Fruit fly (Drosophila melanogaster) whole organism, prepupa: ENCODE data around the gene CG42588.

Experiments
- Blimp-1 ChIP-seq: fragments of 200-800 bp; sonication (Bioruptor generic); optimal IDR thresholded peaks from 3 replicates; lab custom pipeline; 2017; ENCODE audit warnings: missing biosample characterization, missing genetic modification characterization, mild to moderate bottlenecking, moderate library complexity, missing genetic modification reagents
- CG10631 ChIP-seq: fragments of 200-800 bp; sonication (Bioruptor generic); optimal IDR thresholded peaks from 2 replicates; lab custom pipeline; 2016; ENCODE audit warnings: missing biosample characterization, missing genetic modification characterization
- CG10669 ChIP-seq: fragments of 200-800 bp; sonication (Bioruptor generic); optimal IDR thresholded peaks from 3 replicates; lab custom pipeline; 2018; ENCODE audit warnings: missing biosample characterization, mild to moderate bottlenecking, missing genetic modification characterization, moderate library complexity
- CG11294 ChIP-seq: fragments of 200-800 bp; sonication (Bioruptor generic); IDR thresholded peaks from 2 replicates; pipeline ENCODE4 v1.3.6; 2022; ENCODE audit warnings: missing biosample characterization, missing genetic modification characterization
- CG11762 ChIP-seq: fragments of 200-800 bp; sonication (Bioruptor generic); optimal IDR thresholded peaks from 3 replicates; lab custom pipeline; 2016; ENCODE audit warnings: missing biosample characterization, missing genetic modification characterization; ENCODE audit not compliant: insufficient read depth
- CG15336 ChIP-seq: fragments of 200-800 bp; sonication (Bioruptor generic); IDR thresholded peaks from 2 replicates; pipeline ENCODE4 v1.3.6; 2022; ENCODE audit warnings: missing biosample characterization, missing genetic modification characterization
- CG1621 ChIP-seq: fragments of 200-800 bp; sonication (Bioruptor generic); optimal IDR thresholded peaks from 3 replicates; lab custom pipeline; 2018; ENCODE audit warnings: missing biosample characterization, mild to moderate bottlenecking, missing genetic modification characterization
- CG16779 ChIP-seq: fragments of 200-800 bp; sonication (Bioruptor generic); optimal IDR thresholded peaks from 3 replicates; lab custom pipeline; 2017; ENCODE audit warnings: missing biosample characterization, mild to moderate bottlenecking, missing genetic modification characterization
- CG3032 ChIP-seq: fragments of 200-800 bp; optimal IDR thresholded peaks from 2 replicates; lab custom pipeline; 2019; ENCODE audit warnings: missing biosample characterization, mild to moderate bottlenecking, missing genetic modification characterization, moderate library complexity
- CG31627 ChIP-seq: fragments of 200-800 bp; sonication (Bioruptor generic); optimal IDR thresholded peaks from 3 replicates; lab custom pipeline; 2016; ENCODE audit warnings: missing biosample characterization, missing genetic modification characterization
- CG32006 ChIP-seq: fragments of 200-800 bp; sonication (Bioruptor generic); optimal IDR thresholded peaks from 3 replicates; lab custom pipeline; 2017; ENCODE audit warnings: missing biosample characterization, mild to moderate bottlenecking, missing genetic modification characterization
- CG34406 ChIP-seq: fragments of 200-800 bp; sonication (Bioruptor generic); optimal IDR thresholded peaks from 3 replicates; lab custom pipeline; 2016; ENCODE audit warnings: missing biosample characterization, missing genetic modification characterization
- CG3919 ChIP-seq: fragments of 200-800 bp; sonication (Bioruptor generic); optimal IDR thresholded peaks from 3 replicates; lab custom pipeline; 2016; ENCODE audit warnings: missing biosample characterization, missing genetic modification characterization
- CG4318 ChIP-seq: fragments of 200-800 bp; sonication (Bioruptor generic); optimal IDR thresholded peaks from 3 replicates; lab custom pipeline; 2017; ENCODE audit warnings: missing biosample characterization, mild to moderate bottlenecking, missing genetic modification characterization
- CG6163 ChIP-seq: fragments of 200-800 bp; sonication (Bioruptor generic); IDR thresholded peaks from 3 replicates; pipeline ENCODE4 v1.3.6; 2022; ENCODE audit warnings: missing biosample characterization, missing genetic modification characterization
- CG6276 ChIP-seq: fragments of 200-800 bp; sonication (Bioruptor generic); optimal IDR thresholded peaks from 2 replicates; lab custom pipeline; 2017; ENCODE audit warnings: missing biosample characterization, mild to moderate bottlenecking, missing genetic modification characterization
- CG6808 ChIP-seq: fragments of 200-800 bp; sonication (Bioruptor generic); optimal IDR thresholded peaks from 3 replicates; lab custom pipeline; 2017; ENCODE audit warnings: missing biosample characterization, missing genetic modification characterization, mild to moderate bottlenecking, moderate library complexity, missing genetic modification reagents
- CG6854 ChIP-seq: fragments of 200-800 bp; sonication (Bioruptor generic); optimal IDR thresholded peaks from 2 replicates; lab custom pipeline; 2017; ENCODE audit warnings: missing biosample characterization, mild to moderate bottlenecking, missing genetic modification characterization
- CG7368 ChIP-seq: fragments of 200-800 bp; sonication (Bioruptor generic); optimal IDR thresholded peaks from 3 replicates; lab custom pipeline; 2016; ENCODE audit warnings: missing biosample characterization, missing genetic modification characterization
- CG8319 ChIP-seq: fragments of 200-800 bp; sonication (Bioruptor generic); optimal IDR thresholded peaks from 3 replicates; lab custom pipeline; 2016; ENCODE audit warnings: missing biosample characterization, missing genetic modification characterization
- CG8632 ChIP-seq: fragments of 200-800 bp; sonication (Bioruptor generic); optimal IDR thresholded peaks from 3 replicates; lab custom pipeline; 2016; ENCODE audit warnings: missing biosample characterization, missing genetic modification characterization
- CG9139 ChIP-seq: fragments of 200-800 bp; sonication (Bioruptor generic); optimal IDR thresholded peaks from 3 replicates; lab custom pipeline; 2017; ENCODE audit warnings: missing biosample characterization, mild to moderate bottlenecking, missing genetic modification characterization
- Eip75B ChIP-seq: fragments of 200-800 bp; sonication (Bioruptor generic); optimal IDR thresholded peaks from 3 replicates; lab custom pipeline; 2016; ENCODE audit warnings: missing biosample characterization, missing genetic modification characterization
- Eip78C ChIP-seq: fragments of 200-800 bp; sonication (Bioruptor generic); peaks from one replicate; lab custom pipeline; 2016; ENCODE audit warnings: missing biosample characterization, missing genetic modification characterization
- Eip93F ChIP-seq: fragments of 200-800 bp; sonication (Bioruptor generic); optimal IDR thresholded peaks from 2 replicates; lab custom pipeline; 2016; ENCODE audit warnings: missing biosample characterization, mild to moderate bottlenecking, missing genetic modification characterization
- Ets21C ChIP-seq: fragments of 200-800 bp; sonication (Bioruptor generic); optimal IDR thresholded peaks from 3 replicates; lab custom pipeline; 2016; ENCODE audit warnings: missing biosample characterization, missing genetic modification characterization
- Ets96B ChIP-seq: fragments of 200-800 bp; optimal IDR thresholded peaks from 2 replicates; lab custom pipeline; 2019; ENCODE audit warnings: missing biosample characterization, mild to moderate bottlenecking, missing genetic modification characterization, moderate library complexity
- Gug ChIP-seq: fragments of 200-800 bp; sonication (Bioruptor generic); IDR thresholded peaks from 2 replicates; pipeline ENCODE4 v1.3.6; 2022; ENCODE audit warnings: missing biosample characterization, missing genetic modification characterization
- Hr39 ChIP-seq: fragments of 200-800 bp; sonication (Bioruptor generic); optimal IDR thresholded peaks from 2 replicates; lab custom pipeline; 2016; ENCODE audit warnings: missing biosample characterization, missing genetic modification characterization
- Hr4 ChIP-seq: fragments of 200-800 bp; sonication (Bioruptor generic); optimal IDR thresholded peaks from 3 replicates; lab custom pipeline; 2016; ENCODE audit warnings: missing biosample characterization, missing genetic modification characterization
- Lpt ChIP-seq: fragments of 200-800 bp; sonication (Bioruptor generic); optimal IDR thresholded peaks from 3 replicates; lab custom pipeline; 2016; ENCODE audit warnings: missing biosample characterization, missing genetic modification characterization
- Met ChIP-seq: fragments of 200-800 bp; sonication (Bioruptor generic); optimal IDR thresholded peaks from 3 replicates; lab custom pipeline; 2016; ENCODE audit warnings: missing biosample characterization, missing genetic modification characterization
- Sox102F ChIP-seq: fragments of 200-800 bp; sonication (Bioruptor generic); optimal IDR thresholded peaks from 2 replicates; lab custom pipeline; 2016; ENCODE audit warnings: missing biosample characterization, mild to moderate bottlenecking, missing genetic modification characterization
- Sox14 ChIP-seq: fragments of 200-800 bp; sonication (Bioruptor generic); optimal IDR thresholded peaks from 3 replicates; lab custom pipeline; 2016; ENCODE audit warnings: missing biosample characterization, missing genetic modification characterization
- Sox15 ChIP-seq: fragments of 200-800 bp; sonication (Bioruptor generic); optimal IDR thresholded peaks from 3 replicates; lab custom pipeline; 2016; ENCODE audit warnings: missing biosample characterization, missing genetic modification characterization
- acj6 ChIP-seq: fragments of 200-800 bp; sonication (Bioruptor generic); optimal IDR thresholded peaks from 3 replicates; lab custom pipeline; 2016; ENCODE audit warnings: missing biosample characterization, missing genetic modification characterization
- dac ChIP-seq: fragments of 200-800 bp; sonication (Bioruptor generic); optimal IDR thresholded peaks from 2 replicates; lab custom pipeline; 2017; ENCODE audit warnings: missing biosample characterization, mild to moderate bottlenecking, missing genetic modification characterization
- dsx ChIP-seq: fragments of 200-800 bp; optimal IDR thresholded peaks from 3 replicates; lab custom pipeline; 2019; ENCODE audit warnings: missing biosample characterization, mild to moderate bottlenecking, missing genetic modification characterization, moderate library complexity; ENCODE audit not compliant: poor library complexity, severe bottlenecking
- eg ChIP-seq: fragments of 200-800 bp; sonication (Bioruptor generic); IDR thresholded peaks from 3 replicates; pipeline ENCODE4 v1.3.6; 2022; ENCODE audit warnings: missing biosample characterization, missing genetic modification characterization
- esn ChIP-seq: fragments of 200-800 bp; sonication (Bioruptor generic); optimal IDR thresholded peaks from 2 replicates; lab custom pipeline; 2016; ENCODE audit warnings: missing biosample characterization, mild to moderate bottlenecking, missing genetic modification characterization, moderate library complexity
- fd59A ChIP-seq: fragments of 200-800 bp; sonication (Bioruptor generic); optimal IDR thresholded peaks from 2 replicates; lab custom pipeline; 2017; ENCODE audit warnings: missing biosample characterization, mild to moderate bottlenecking, missing genetic modification characterization, missing genetic modification reagents
- fkh ChIP-seq: fragments of 200-800 bp; sonication (Bioruptor generic); optimal IDR thresholded peaks from 3 replicates; lab custom pipeline; 2017; ENCODE audit warnings: missing biosample characterization, mild to moderate bottlenecking, missing genetic modification characterization, moderate library complexity
- lz ChIP-seq: fragments of 200-800 bp; sonication (Bioruptor generic); optimal IDR thresholded peaks from 3 replicates; lab custom pipeline; 2016; ENCODE audit warnings: missing biosample characterization, missing genetic modification characterization
- net ChIP-seq: fragments of 200-800 bp; sonication (Bioruptor generic); optimal IDR thresholded peaks from 3 replicates; lab custom pipeline; 2016; ENCODE audit warnings: missing biosample characterization, missing genetic modification characterization
- pdm3 ChIP-seq: fragments of 200-800 bp; sonication (Bioruptor generic); optimal IDR thresholded peaks from 3 replicates; lab custom pipeline; 2016; ENCODE audit warnings: missing biosample characterization, missing genetic modification characterization
- salr ChIP-seq, 2 experiments: fragments of 200-800 bp; sonication (Bioruptor generic); optimal IDR thresholded peaks; 3 replicates each; lab custom pipeline; 2016 to 2018; ENCODE audit warnings: missing biosample characterization in 2 of 2, missing genetic modification characterization in 2 of 2, mild to moderate bottlenecking in 1 of 2
- spab ChIP-seq: fragments of 200-800 bp; sonication (Bioruptor generic); optimal IDR thresholded peaks from 2 replicates; lab custom pipeline; 2017; ENCODE audit warnings: missing biosample characterization, mild to moderate bottlenecking, missing genetic modification characterization, missing genetic modification reagents
- ss ChIP-seq, 2 experiments: fragments of 200-800 bp; sonication (Bioruptor generic); optimal IDR thresholded peaks; 2 replicates in 1 of 2; 3 replicates in 1 of 2; lab custom pipeline; 2017 to 2018; ENCODE audit warnings: mild to moderate bottlenecking in 2 of 2, missing biosample characterization in 2 of 2, missing genetic modification characterization in 2 of 2, moderate library complexity in 1 of 2
- svp ChIP-seq: fragments of 200-800 bp; sonication (Bioruptor generic); peaks from one replicate; lab custom pipeline; 2016; ENCODE audit warnings: missing biosample characterization, missing genetic modification characterization
- topi ChIP-seq: fragments of 200-800 bp; sonication (Bioruptor generic); optimal IDR thresholded peaks from 3 replicates; lab custom pipeline; 2016; ENCODE audit warnings: missing biosample characterization, missing genetic modification characterization
- vri ChIP-seq: fragments of 200-800 bp; sonication (Bioruptor generic); optimal IDR thresholded peaks from 3 replicates; lab custom pipeline; 2016; ENCODE audit warnings: missing biosample characterization, mild to moderate bottlenecking, missing genetic modification characterization

Gene CG42588

DNA sequence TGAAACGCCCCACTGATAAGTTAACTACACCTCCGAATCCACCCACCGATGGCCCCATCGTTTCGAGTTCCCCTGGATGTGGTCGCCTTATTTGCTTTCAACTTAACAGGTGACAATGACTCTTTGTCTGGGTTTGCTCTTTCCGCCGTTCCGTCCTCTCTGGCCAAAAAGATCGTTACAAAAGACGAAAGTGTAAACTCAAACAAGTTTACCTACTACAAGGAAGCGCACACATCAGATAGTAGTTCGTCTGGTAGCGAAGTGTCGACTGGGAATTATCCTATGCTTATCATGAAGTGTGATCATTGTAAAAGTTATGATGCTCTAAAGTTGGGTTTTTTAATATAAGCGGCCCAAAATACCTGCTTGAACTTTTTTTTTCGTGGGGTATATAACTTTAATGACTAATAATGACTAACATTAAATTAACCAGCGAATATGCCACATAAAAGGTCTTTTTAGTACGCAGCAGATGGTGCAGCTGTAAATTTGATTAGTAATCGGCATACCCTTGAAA, 15.2 kb upstream of the CG42588 start:
- TF ChIP-seq esn (GFP tag; lab: Kevin White, UChicago) (peak; percentile 34), CG6163 (GFP tag; lab: Robert Waterston, UW) (peak; percentile 47; the same call in 1 of the 3 replicates), CG11762 (no peak), lz (GFP tag; lab: Kevin White, UChicago) (peak; percentile 4), dsx (GFP tag; lab: Kevin White, UChicago) (peak; percentile 11), acj6 (GFP tag; lab: Kevin White, UChicago) (peak; percentile 58), CG6808 (GFP tag; lab: Kevin White, UChicago) (peak; percentile 48), svp (no peak), CG32006 (GFP tag; lab: Kevin White, UChicago) (peak; percentile 77), CG15336 (GFP tag; lab: Robert Waterston, UW) (peak; percentile 55; the same call in 1 of the 2 replicates), dac (no peak), CG8632 (GFP tag; lab: Kevin White, UChicago) (peak; percentile 40), Lpt (GFP tag; lab: Kevin White, UChicago) (peak; percentile 43), CG10669 (peak; percentile 37), ss (GFP tag; optimal IDR thresholded peaks at IDR 0.05; lab: Kevin White, UChicago) (peak; percentile 23 to 45), CG4318 (GFP tag; lab: Kevin White, UChicago) (peak; percentile 27), CG7368 (GFP tag; lab: Kevin White, UChicago) (peak; percentile 6), Sox15 (no peak), net (GFP tag; lab: Kevin White, UChicago) (peak; percentile 32), Ets96B (peak; percentile 26), CG3032 (peak; percentile 3), CG10631 (GFP tag; lab: Kevin White, UChicago) (peak; percentile 42), Eip93F (GFP tag; lab: Kevin White, UChicago) (no peak), spab (no peak), Hr4 (GFP tag; lab: Kevin White, UChicago) (peak; percentile 65), Gug (GFP tag; lab: Robert Waterston, UW) (no peak), CG9139 (GFP tag; lab: Kevin White, UChicago) (peak; percentile 40), topi (GFP tag; lab: Kevin White, UChicago) (peak; percentile 15), Blimp-1 (peak; percentile 11), salr (GFP tag; optimal IDR thresholded peaks at IDR 0.05; lab: Kevin White, UChicago) (peak; percentile 33 to 50), Met (GFP tag; lab: Kevin White, UChicago) (no peak), Hr39 (peak; percentile 45), CG3919 (peak; percentile 31), Eip78C (GFP tag; lab: Kevin White, UChicago) (peak; percentile 82), fkh (GFP tag; lab: Kevin White, UChicago) (peak; percentile 79), CG31627 (GFP tag; lab: Kevin White, UChicago) (peak; percentile 18), pdm3 (GFP tag; lab: Kevin White, UChicago) (peak; percentile 61), Ets21C (GFP tag; lab: Kevin White, UChicago) (no peak), fd59A (GFP tag; lab: Kevin White, UChicago) (no peak), vri (GFP tag; lab: Kevin White, UChicago) (peak; percentile 44), eg (GFP tag; lab: Robert Waterston, UW) (peak; percentile 29; the same call in 1 of the 3 replicates), CG11294 (GFP tag; lab: Robert Waterston, UW) (no peak), Sox14 (peak; percentile 65), Sox102F (no peak), CG16779 (tag; lab: Kevin White, UChicago) (peak; percentile 33), CG6854 (GFP tag; lab: Kevin White, UChicago) (no peak), CG8319 (GFP tag; lab: Kevin White, UChicago) (no peak), CG1621 (tag; lab: Kevin White, UChicago) (peak; percentile 32), CG6276 (peak; percentile 20), CG34406 (GFP tag; lab: Kevin White, UChicago) (peak; percentile 22), Eip75B (GFP tag; lab: Kevin White, UChicago) (peak; percentile 14)
